Worm (Caenorhabditis elegans) whole organism, midembryonic: ENCODE results near the gene W03C9.6.

Source experiments
- flt-1 ChIP-seq: fragments of 200-800 bp; sonication (Bioruptor generic); IDR thresholded peaks from 2 replicates; pipeline ENCODE4 v1.3.6; 2022; ENCODE audit warnings: missing genetic modification characterization, missing compliant biosample characterization
- klf-2 ChIP-seq: fragments of 200-800 bp; sonication (Bioruptor generic); conservative IDR thresholded peaks from 2 replicates; pipeline ENCODE4 v1.3.6; 2022; ENCODE audit warnings: missing genetic modification reagents, missing genetic modification characterization, missing compliant biosample characterization
- ref-1 ChIP-seq: fragments of 200-800 bp; sonication (Bioruptor generic); conservative IDR thresholded peaks from 2 replicates; pipeline ENCODE4 v1.3.6; 2022; ENCODE audit warnings: missing genetic modification reagents, missing genetic modification characterization, missing compliant biosample characterization
- tab-1 ChIP-seq: fragments of 200-800 bp; sonication (Bioruptor generic); IDR thresholded peaks from 2 replicates; pipeline ENCODE4 v1.3.6; 2022; ENCODE audit warnings: missing genetic modification characterization, missing compliant biosample characterization

- TF ChIP-seq ref-1 (GFP tag; lab: Robert Waterston, UW) (no peak), flt-1 (GFP tag; lab: Robert Waterston, UW) (no peak), tab-1 (GFP tag; lab: Robert Waterston, UW) (no peak), klf-2 (GFP tag; lab: Robert Waterston, UW) (no peak)
Measured at ce11 chrII:12006575-12007098, 52.3 kb downstream of the W03C9.6 start, which contains the start of gene mcm-2.
